Worm (Caenorhabditis elegans): ENCODE data around the gene C05C8.5.
A peak's percentile ranks its signal among the peaks of the same experiment; 100 is the strongest.

C05C8.5 gene

ce11 chrV:7237133-7237532 lies 2.5 kb upstream of the C05C8.5 start, which contains the start of gene hyls-1 (continued):
- TF ChIP-seq sox-4 (tag; optimal IDR thresholded peaks at IDR 0.05), result peak; percentile 8
- peak; percentile 94 to 97 for TF ChIP-seq lin-35 (GFP tag; optimal IDR thresholded peaks at IDR 0.05)
- peak; percentile 81 for TF ChIP-seq lin-14 (GFP tag; optimal IDR thresholded peaks at IDR 0.05)
- TF ChIP-seq unc-130 (tag; optimal IDR thresholded peaks at IDR 0.05), result peak; percentile 78
- no peak for TF ChIP-seq nhr-28 (tag; optimal IDR thresholded peaks at IDR 0.05)
- peak; percentile 69 for TF ChIP-seq egl-13 (tag; optimal IDR thresholded peaks at IDR 0.05)
- TF ChIP-seq ztf-11 (tag; optimal IDR thresholded peaks at IDR 0.05), result peak in 1 of 2 experiments; percentile 51
- TF ChIP-seq hlh-4 (tag; optimal IDR thresholded peaks at IDR 0.05), result no peak
- peak; percentile 37 for TF ChIP-seq fkh-10 (GFP tag; optimal IDR thresholded peaks at IDR 0.05)
- peak; percentile 92 for TF ChIP-seq nhr-71 (tag; optimal IDR thresholded peaks at IDR 0.05)
- TF ChIP-seq aly-2 (tag; optimal IDR thresholded peaks at IDR 0.05), result peak; percentile 32
- TF ChIP-seq isw-1 (GFP tag; IDR thresholded peaks at IDR 0.05), result peak; percentile 88
- TF ChIP-seq ets-5 (GFP tag; IDR thresholded peaks at IDR 0.05), result no peak
- TF ChIP-seq lin-13 (GFP tag; optimal IDR thresholded peaks at IDR 0.05), result peak; percentile 82
- TF ChIP-seq grh-1 (GFP tag; IDR thresholded peaks at IDR 0.05), result peak; percentile 77
- peak; percentile 40 for TF ChIP-seq F16B12.6 (tag; optimal IDR thresholded peaks at IDR 0.05)
- peak; percentile 28 for TF ChIP-seq fkh-4 (tag; optimal IDR thresholded peaks at IDR 0.05; ENCODE audit: borderline replicate concordance)
- peak; percentile 74 for TF ChIP-seq lir-3 (tag; optimal IDR thresholded peaks at IDR 0.05; ENCODE audit: poor library complexity)
- no peak for TF ChIP-seq egl-27 (tag; optimal IDR thresholded peaks at IDR 0.05)
- TF ChIP-seq blmp-1 (tag; optimal IDR thresholded peaks at IDR 0.05), result peak; percentile 73
- TF ChIP-seq ceh-90 (tag; optimal IDR thresholded peaks at IDR 0.05), result no peak
- TF ChIP-seq ztf-4 (tag; optimal IDR thresholded peaks at IDR 0.05), result peak; percentile 38
- TF ChIP-seq swsn-7 (tag; optimal IDR thresholded peaks at IDR 0.05), result peak; percentile 85
- TF ChIP-seq nhr-19 (GFP tag; conservative IDR thresholded peaks at IDR 0.05), result peak; percentile 91
- peak; percentile 80 for TF ChIP-seq mep-1 (tag; optimal IDR thresholded peaks at IDR 0.05)
- no peak for TF ChIP-seq ceh-63 (GFP tag; optimal IDR thresholded peaks at IDR 0.05)
- TF ChIP-seq nhr-90 (tag; optimal IDR thresholded peaks at IDR 0.05; ENCODE audit: poor library complexity), result peak; percentile 89
- TF ChIP-seq pax-3 (tag; optimal IDR thresholded peaks at IDR 0.05), result no peak
- peak; percentile 81 for TF ChIP-seq unc-86 (tag; optimal IDR thresholded peaks at IDR 0.05)
- TF ChIP-seq ceh-8 (GFP tag; optimal IDR thresholded peaks at IDR 0.05), result peak; percentile 44
- TF ChIP-seq C16A3.4 (tag; optimal IDR thresholded peaks at IDR 0.05), result peak; percentile 89
- no peak for TF ChIP-seq C34B4.2 (tag; optimal IDR thresholded peaks at IDR 0.05)
- TF ChIP-seq nhr-84 (tag; optimal IDR thresholded peaks at IDR 0.05), result no peak
- peak; percentile 96 to 98 for TF ChIP-seq efl-1 (optimal IDR thresholded peaks at IDR 0.05)
- peak; percentile 96 to 100 for TF ChIP-seq efl-1 (GFP tag; optimal IDR thresholded peaks at IDR 0.05 in 1 of 2)
- peak; percentile 59 for TF ChIP-seq nhr-77 (tag; optimal IDR thresholded peaks at IDR 0.05)
- peak; percentile 91 for TF ChIP-seq nhr-20 (tag; optimal IDR thresholded peaks at IDR 0.05)
- TF ChIP-seq dpl-1 (GFP tag; optimal IDR thresholded peaks at IDR 0.05), result peak; percentile 94 to 95 (median 95)
- peak; percentile 88 for TF ChIP-seq xbp-1 (tag; optimal IDR thresholded peaks at IDR 0.05)
- peak; percentile 88 for TF ChIP-seq tbx-2 (tag; optimal IDR thresholded peaks at IDR 0.05)
- peak; percentile 90 for TF ChIP-seq rnt-1 (tag; optimal IDR thresholded peaks at IDR 0.05)
- TF ChIP-seq vab-15 (tag; optimal IDR thresholded peaks at IDR 0.05), result peak; percentile 2
- peak; percentile 94 for TF ChIP-seq nhr-85 (tag)
- no peak for TF ChIP-seq mab-9 (GFP tag; IDR thresholded peaks at IDR 0.05)
- peak; percentile 74 for TF ChIP-seq lin-39 (tag; optimal IDR thresholded peaks at IDR 0.05)
- no peak for TF ChIP-seq zag-1 (tag; optimal IDR thresholded peaks at IDR 0.05)
- peak; percentile 63 for TF ChIP-seq snpc-4 (tag; optimal IDR thresholded peaks at IDR 0.05)
- no peak for TF ChIP-seq tlp-1 (tag; optimal IDR thresholded peaks at IDR 0.05)
- TF ChIP-seq snu-23 (GFP tag; optimal IDR thresholded peaks at IDR 0.05), result peak; percentile 92
- peak; percentile 95 for TF ChIP-seq skn-1 (tag; optimal IDR thresholded peaks at IDR 0.05)

All from whole organism, L1 larva.